Worm (Caenorhabditis elegans): ENCODE measurements around the gene spe-10.

- TF ChIP-seq pes-1 (GFP tag; IDR thresholded peaks at IDR 0.05) (no peak), flt-1 (GFP tag; IDR thresholded peaks at IDR 0.05) (no peak), hmbx-1 (tag; optimal IDR thresholded peaks at IDR 0.05) (no peak), ama-1 (optimal IDR thresholded peaks at IDR 0.05) (no peak), ceh-36 (tag; optimal IDR thresholded peaks at IDR 0.05) (no peak), hnd-1 (tag; optimal IDR thresholded peaks at IDR 0.05) (no peak), B0310.2 (tag; optimal IDR thresholded peaks at IDR 0.05) (no peak), scrt-1 (GFP tag; IDR thresholded peaks at IDR 0.05) (no peak), aly-1 (tag; optimal IDR thresholded peaks at IDR 0.05) (no peak), sea-1 (GFP tag; conservative IDR thresholded peaks at IDR 0.05) (no peak), tra-4 (tag; optimal IDR thresholded peaks at IDR 0.05) (no peak), ceh-13 (GFP tag; optimal IDR thresholded peaks at IDR 0.05) (no peak)
These were observed 23.9 kb upstream of the spe-10 start for ce11 chrV:10360186-10360585.
